Worm (Caenorhabditis elegans) whole organism, L1 larva: Measurements from ENCODE around the gene Y43F8B.29.

ENCODE experiments used
- Y116A8C.19 ChIP-seq: sonication (generic microtip); optimal IDR thresholded peaks from 2 replicates; lab custom pipeline; 2016; ENCODE audit warnings: missing compliant biosample characterization, missing genetic modification characterization, borderline replicate concordance
- alr-1 ChIP-seq: fragments of 200-800 bp; sonication (Bioruptor generic); optimal IDR thresholded peaks from 2 replicates; lab custom pipeline; 2018; ENCODE audit warnings: borderline replicate concordance, mild to moderate bottlenecking, missing genetic modification characterization, missing compliant biosample characterization
- ceh-82 ChIP-seq, 3 experiments: fragments of 150-350 bp in 1 of 3; sonication (generic microtip) in 2 of 3; optimal IDR thresholded peaks; 2 replicates each; lab custom pipeline; 2014 to 2017; ENCODE audit warnings: missing biosample characterization in 3 of 3, missing genetic modification characterization in 3 of 3
- egl-27 ChIP-seq, 2 experiments: fragments of 150-350 bp in 1 of 2; sonication (generic microtip); optimal IDR thresholded peaks; 3 replicates each; lab custom pipeline; 2017 to 2018; ENCODE audit warnings: missing biosample characterization in 2 of 2, missing genetic modification characterization in 2 of 2, missing genetic modification reagents in 2 of 2
- jun-1 ChIP-seq: fragments of 150-350 bp; optimal IDR thresholded peaks from 2 replicates; lab custom pipeline; 2014; ENCODE audit warnings: missing biosample characterization, missing genetic modification reagents, missing genetic modification characterization
- lin-15B ChIP-seq: fragments of 150-350 bp; sonication (generic microtip); optimal IDR thresholded peaks from 3 replicates; lab custom pipeline; 2014; ENCODE audit warnings: missing biosample characterization, missing genetic modification characterization
- mep-1 ChIP-seq: fragments of 150-350 bp; optimal IDR thresholded peaks from 2 replicates; lab custom pipeline; 2014; ENCODE audit warnings: missing biosample characterization, missing genetic modification characterization
- nhr-20 ChIP-seq: sonication (generic microtip); optimal IDR thresholded peaks from 2 replicates; lab custom pipeline; 2016; ENCODE audit warnings: mild to moderate bottlenecking, missing genetic modification characterization, missing compliant biosample characterization
- nhr-76 ChIP-seq: sonication (generic microtip); optimal IDR thresholded peaks from 2 replicates; lab custom pipeline; 2017; ENCODE audit warnings: missing biosample characterization, missing genetic modification characterization
- xbp-1 ChIP-seq: sonication (generic microtip); optimal IDR thresholded peaks from 2 replicates; lab custom pipeline; 2016; ENCODE audit warnings: missing genetic modification characterization, missing compliant biosample characterization
- ztf-11 ChIP-seq, 2 experiments: sonication (generic microtip); optimal IDR thresholded peaks; 2 replicates each; lab custom pipeline; 2016 to 2017; ENCODE audit warnings: missing genetic modification characterization in 2 of 2, missing biosample characterization in 1 of 2, missing compliant biosample characterization in 1 of 2

ce11 chrV:19531034-19531433 is 39.6 kb downstream of the Y43F8B.29 start:
- TF ChIP-seq Y116A8C.19 (tag; lab: Kevin White, UChicago) (no peak), nhr-20 (tag; lab: Kevin White, UChicago) (no peak), lin-15B (tag; lab: Kevin White, UChicago) (no peak), mep-1 (tag; lab: Kevin White, UChicago) (no peak), alr-1 (tag; lab: Kevin White, UChicago) (no peak), ceh-82 (tag; optimal IDR thresholded peaks at IDR 0.05; lab: Kevin White, UChicago) (no peak), jun-1 (tag; lab: Kevin White, UChicago) (no peak), xbp-1 (tag; lab: Kevin White, UChicago) (no peak), egl-27 (tag; optimal IDR thresholded peaks at IDR 0.05; lab: Kevin White, UChicago) (no peak), ztf-11 (tag; optimal IDR thresholded peaks at IDR 0.05; lab: Kevin White, UChicago) (no peak), nhr-76 (tag; lab: Kevin White, UChicago) (no peak)
